Fruit fly (Drosophila melanogaster) whole organism, embryonic: ENCODE results near the gene Cp18.

Source experiments
- Ada2b ChIP-seq: fragments of 200-800 bp; sonication (Bioruptor generic); IDR thresholded peaks from 2 replicates; pipeline ENCODE4 v1.3.6; 2022; ENCODE audit warnings: missing biosample characterization, missing genetic modification characterization
- Asciz ChIP-seq: fragments of 200-800 bp; sonication (Bioruptor generic); optimal IDR thresholded peaks from 2 replicates; lab custom pipeline; 2017; ENCODE audit warnings: missing biosample characterization, mild to moderate bottlenecking, missing genetic modification characterization, missing genetic modification reagents
- CG10543 ChIP-seq: fragments of 200-800 bp; sonication (Bioruptor generic); optimal IDR thresholded peaks from 3 replicates; lab custom pipeline; 2017; ENCODE audit warnings: missing biosample characterization, mild to moderate bottlenecking, missing genetic modification characterization, moderate library complexity
- CG10979 ChIP-seq: fragments of 200-800 bp; sonication (Bioruptor generic); optimal IDR thresholded peaks from 2 replicates; lab custom pipeline; 2018; ENCODE audit warnings: missing biosample characterization, mild to moderate bottlenecking, missing genetic modification characterization, moderate library complexity
- CG11695 ChIP-seq: fragments of 200-800 bp; sonication (Bioruptor generic); IDR thresholded peaks from 3 replicates; pipeline ENCODE4 v1.3.6; 2022; ENCODE audit warnings: missing biosample characterization, missing genetic modification characterization
- CG13287 ChIP-seq: fragments of 200-800 bp; sonication (Bioruptor generic); IDR thresholded peaks from 2 replicates; pipeline ENCODE4 v1.3.6; 2022; ENCODE audit warnings: missing biosample characterization, missing genetic modification characterization; ENCODE audit not compliant: partially characterized antibody
- CG13894 ChIP-seq: fragments of 200-800 bp; sonication (Bioruptor generic); optimal IDR thresholded peaks from 3 replicates; lab custom pipeline; 2018; ENCODE audit warnings: missing biosample characterization, mild to moderate bottlenecking, missing genetic modification characterization, moderate library complexity
- CG17568 ChIP-seq: fragments of 200-800 bp; sonication (Bioruptor generic); optimal IDR thresholded peaks from 2 replicates; lab custom pipeline; 2018; ENCODE audit warnings: missing biosample characterization, mild to moderate bottlenecking, missing genetic modification characterization, moderate library complexity
- CG18599 ChIP-seq: fragments of 200-800 bp; sonication (Bioruptor generic); optimal IDR thresholded peaks from 3 replicates; lab custom pipeline; 2017; ENCODE audit warnings: missing biosample characterization, missing genetic modification characterization, mild to moderate bottlenecking, moderate library complexity, missing genetic modification reagents
- CG31388 ChIP-seq: fragments of 200-800 bp; sonication (Bioruptor generic); optimal IDR thresholded peaks from 2 replicates; lab custom pipeline; 2016; ENCODE audit warnings: missing biosample characterization, missing genetic modification characterization
- CG32772 ChIP-seq: fragments of 200-800 bp; sonication (Bioruptor generic); IDR thresholded peaks from 2 replicates; pipeline ENCODE4 v1.3.6; 2022; ENCODE audit warnings: missing biosample characterization, missing genetic modification characterization
- CG4328 ChIP-seq: fragments of 200-800 bp; sonication (Bioruptor generic); optimal IDR thresholded peaks from 3 replicates; lab custom pipeline; 2017; ENCODE audit warnings: missing biosample characterization, missing genetic modification reagents, missing genetic modification characterization
- CG5953 ChIP-seq: fragments of 200-800 bp; sonication (Bioruptor generic); IDR thresholded peaks from 2 replicates; pipeline ENCODE4 v1.3.6; 2022; ENCODE audit warnings: missing biosample characterization, missing genetic modification characterization
- CG6254 ChIP-seq: fragments of 200-800 bp; sonication (Bioruptor generic); optimal IDR thresholded peaks from 3 replicates; lab custom pipeline; 2017; ENCODE audit warnings: mild to moderate bottlenecking, missing biosample characterization, missing genetic modification reagents, missing genetic modification characterization
- CG7928 ChIP-seq: fragments of 200-800 bp; sonication (Bioruptor generic); optimal IDR thresholded peaks from 2 replicates; lab custom pipeline; 2017; ENCODE audit warnings: missing biosample characterization, mild to moderate bottlenecking, missing genetic modification characterization
- CG9797 ChIP-seq: fragments of 200-800 bp; sonication (Bioruptor generic); optimal IDR thresholded peaks from 3 replicates; lab custom pipeline; 2018; ENCODE audit warnings: missing biosample characterization, mild to moderate bottlenecking, missing genetic modification characterization
- CG9876 ChIP-seq: fragments of 200-800 bp; sonication (Bioruptor generic); optimal IDR thresholded peaks from 2 replicates; lab custom pipeline; 2016; ENCODE audit warnings: missing biosample characterization, missing genetic modification characterization
- Dek ChIP-seq: fragments of 200-800 bp; sonication (Bioruptor generic); optimal IDR thresholded peaks from 3 replicates; lab custom pipeline; 2019; ENCODE audit warnings: missing biosample characterization, mild to moderate bottlenecking, missing genetic modification characterization, moderate library complexity
- Dref ChIP-seq: fragments of 200-800 bp; sonication (Bioruptor generic); IDR thresholded peaks from 2 replicates; pipeline ENCODE4 v1.3.6; 2022; ENCODE audit warnings: missing biosample characterization, missing genetic modification characterization
- E2f2 ChIP-seq: fragments of 200-800 bp; sonication (Bioruptor generic); IDR thresholded peaks from 2 replicates; pipeline ENCODE4 v1.3.6; 2022; ENCODE audit warnings: missing biosample characterization, missing genetic modification characterization
- Ets65A ChIP-seq: fragments of 200-800 bp; sonication (Bioruptor generic); peaks from one replicate; lab custom pipeline; 2016; ENCODE audit warnings: missing biosample characterization, missing genetic modification characterization
- GATAe ChIP-seq: fragments of 200-800 bp; sonication (Bioruptor generic); conservative IDR thresholded peaks from 2 replicates; pipeline ENCODE4 v1.3.6; 2022; ENCODE audit warnings: missing biosample characterization, missing genetic modification characterization
- HLH3B ChIP-seq: fragments of 200-800 bp; sonication (Bioruptor generic); IDR thresholded peaks from 2 replicates; pipeline ENCODE4 v1.3.6; 2022; ENCODE audit warnings: missing biosample characterization, missing genetic modification characterization
- Hr39 ChIP-seq: fragments of >200 bp; optimal IDR thresholded peaks from 2 replicates; lab custom pipeline; 2017
- Opbp ChIP-seq: fragments of 200-800 bp; sonication (Bioruptor generic); IDR thresholded peaks from 3 replicates; pipeline ENCODE4 v1.3.6; 2022; ENCODE audit warnings: missing biosample characterization, missing genetic modification characterization; ENCODE audit not compliant: partially characterized antibody
- Rx ChIP-seq: fragments of 200-800 bp; sonication (Bioruptor generic); IDR thresholded peaks from 2 replicates; pipeline ENCODE4 v1.3.6; 2022; ENCODE audit warnings: missing biosample characterization, missing genetic modification characterization
- Taf1 ChIP-seq: fragments of 200-800 bp; sonication (Bioruptor generic); IDR thresholded peaks from 2 replicates; pipeline ENCODE4 v1.3.6; 2022; ENCODE audit warnings: missing biosample characterization, missing genetic modification characterization
- Tbp ChIP-seq: fragments of >200 bp; optimal IDR thresholded peaks from 2 replicates; lab custom pipeline; 2018; ENCODE audit warnings: missing biosample characterization, missing genetic modification characterization
- amos ChIP-seq: fragments of 200-800 bp; sonication (Bioruptor generic); IDR thresholded peaks from 2 replicates; pipeline ENCODE4 v1.3.6; 2022; ENCODE audit warnings: missing biosample characterization, missing genetic modification characterization; ENCODE audit not compliant: partially characterized antibody
- bab2 ChIP-seq: fragments of 200-800 bp; sonication (Bioruptor generic); optimal IDR thresholded peaks from 2 replicates; lab custom pipeline; 2016; ENCODE audit warnings: missing biosample characterization, missing genetic modification characterization
- dmrt99B ChIP-seq: fragments of 200-800 bp; sonication (Bioruptor generic); optimal IDR thresholded peaks from 2 replicates; lab custom pipeline; 2018; ENCODE audit warnings: missing biosample characterization, mild to moderate bottlenecking, missing genetic modification characterization, moderate library complexity
- gcm ChIP-seq: fragments of 200-800 bp; sonication (Bioruptor generic); optimal IDR thresholded peaks from 2 replicates; lab custom pipeline; 2019; ENCODE audit warnings: missing biosample characterization, mild to moderate bottlenecking, missing genetic modification characterization, moderate library complexity
- gcm2 ChIP-seq: fragments of 200-800 bp; sonication (Bioruptor generic); optimal IDR thresholded peaks from 2 replicates; lab custom pipeline; 2016; ENCODE audit warnings: missing biosample characterization, missing genetic modification characterization
- her ChIP-seq: fragments of 200-800 bp; sonication (Bioruptor generic); optimal IDR thresholded peaks from 2 replicates; lab custom pipeline; 2016; ENCODE audit warnings: missing biosample characterization, missing genetic modification characterization
- knrl ChIP-seq: fragments of 200-800 bp; sonication (Bioruptor generic); IDR thresholded peaks from 3 replicates; pipeline ENCODE4 v1.3.6; 2022; ENCODE audit warnings: missing biosample characterization, missing genetic modification characterization; ENCODE audit not compliant: partially characterized antibody
- nerfin-1 ChIP-seq: fragments of 200-800 bp; sonication (Bioruptor generic); optimal IDR thresholded peaks from 3 replicates; lab custom pipeline; 2019; ENCODE audit warnings: missing biosample characterization, mild to moderate bottlenecking, missing genetic modification characterization, moderate library complexity
- psq ChIP-seq: fragments of 200-800 bp; sonication (Bioruptor generic); optimal IDR thresholded peaks from 2 replicates; lab custom pipeline; 2017; ENCODE audit warnings: missing biosample characterization, missing genetic modification characterization
- repo ChIP-seq: fragments of 200-800 bp; sonication (Bioruptor generic); optimal IDR thresholded peaks from 2 replicates; lab custom pipeline; 2016; ENCODE audit warnings: missing biosample characterization, missing genetic modification characterization
- schlank ChIP-seq: fragments of 200-800 bp; sonication (Bioruptor generic); optimal IDR thresholded peaks from 2 replicates; lab custom pipeline; 2018; ENCODE audit warnings: missing biosample characterization, mild to moderate bottlenecking, missing genetic modification characterization
- sim ChIP-seq: fragments of 200-800 bp; sonication (Bioruptor generic); IDR thresholded peaks from 2 replicates; pipeline ENCODE4 v1.3.6; 2022; ENCODE audit warnings: missing biosample characterization, missing genetic modification characterization
- tin ChIP-seq: fragments of 200-800 bp; sonication (Bioruptor generic); optimal IDR thresholded peaks from 3 replicates; lab custom pipeline; 2016; ENCODE audit warnings: missing biosample characterization, missing genetic modification characterization
- trh ChIP-seq: fragments of 200-800 bp; sonication (Bioruptor generic); optimal IDR thresholded peaks from 2 replicates; lab custom pipeline; 2016; ENCODE audit warnings: missing biosample characterization, missing genetic modification characterization
- tup ChIP-seq: fragments of 200-800 bp; sonication (Bioruptor generic); optimal IDR thresholded peaks from 2 replicates; lab custom pipeline; 2016; ENCODE audit warnings: missing biosample characterization, mild to moderate bottlenecking, missing genetic modification characterization, moderate library complexity
- z ChIP-seq: fragments of 200-800 bp; sonication (Bioruptor generic); IDR thresholded peaks from 3 replicates; pipeline ENCODE4 v1.3.6; 2022; ENCODE audit warnings: missing biosample characterization, missing genetic modification characterization
- zf30C ChIP-seq: fragments of 200-800 bp; sonication (Bioruptor generic); optimal IDR thresholded peaks from 3 replicates; lab custom pipeline; 2018; ENCODE audit warnings: missing biosample characterization, mild to moderate bottlenecking, missing genetic modification characterization

The Cp18 gene

DNA sequence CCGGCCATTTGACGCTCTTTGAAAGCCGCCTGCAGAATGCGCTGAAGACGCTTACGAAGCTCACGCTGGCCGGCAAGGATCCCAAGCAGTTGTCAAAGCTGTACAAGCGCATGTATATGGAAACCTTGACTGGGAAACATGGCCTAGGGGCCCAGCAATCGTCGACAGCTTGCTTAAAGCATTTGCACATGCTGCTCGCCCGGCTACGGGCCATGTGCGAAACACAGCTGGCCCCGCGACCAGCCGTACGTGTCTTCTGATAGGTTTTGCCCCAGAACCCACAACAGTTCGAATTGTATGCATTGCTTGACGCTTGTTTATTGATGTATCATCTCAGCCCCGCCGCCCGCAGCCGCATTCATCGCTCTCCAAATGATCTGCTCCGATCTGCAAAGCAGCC, 1.3 kb upstream of the Cp18 start:
- TF ChIP-seq Asciz (GFP tag; lab: Kevin White, UChicago) (no peak), CG11695 (no peak)

DNA sequence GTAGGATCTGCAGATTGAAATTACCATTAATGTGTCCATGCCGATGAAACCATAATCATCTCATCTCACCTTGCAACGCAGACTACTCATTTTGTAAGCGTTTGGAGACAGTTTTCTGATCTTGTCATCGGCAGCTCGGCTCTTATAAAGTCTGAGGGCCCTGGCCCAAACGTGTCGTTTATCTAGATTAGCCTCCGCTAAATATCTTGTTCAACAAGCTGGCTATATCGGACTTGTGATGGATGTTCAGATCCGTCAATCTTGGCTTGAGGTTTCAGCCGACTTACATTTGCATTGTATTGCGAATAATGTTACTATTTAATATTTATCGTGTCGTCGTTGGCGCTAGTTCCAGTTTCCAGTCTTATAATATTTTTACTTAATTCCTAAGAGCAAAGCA, 917 bp upstream of the Cp18 start, which contains the start of gene CG43965:
TSS of gene CG43965 (minus strand) at position 101 of the 400 bp plus-strand sequence.
- TF ChIP-seq CG4328 = no peak
- TF ChIP-seq amos = no peak
- TF ChIP-seq CG6254 (GFP tag; lab: Kevin White, UChicago) = no peak
- TF ChIP-seq Ada2b = no peak
- TF ChIP-seq Ets65A = peak; percentile 2
- no peak for TF ChIP-seq tin
- TF ChIP-seq, all 482 proteins: peak for 1

DNA sequence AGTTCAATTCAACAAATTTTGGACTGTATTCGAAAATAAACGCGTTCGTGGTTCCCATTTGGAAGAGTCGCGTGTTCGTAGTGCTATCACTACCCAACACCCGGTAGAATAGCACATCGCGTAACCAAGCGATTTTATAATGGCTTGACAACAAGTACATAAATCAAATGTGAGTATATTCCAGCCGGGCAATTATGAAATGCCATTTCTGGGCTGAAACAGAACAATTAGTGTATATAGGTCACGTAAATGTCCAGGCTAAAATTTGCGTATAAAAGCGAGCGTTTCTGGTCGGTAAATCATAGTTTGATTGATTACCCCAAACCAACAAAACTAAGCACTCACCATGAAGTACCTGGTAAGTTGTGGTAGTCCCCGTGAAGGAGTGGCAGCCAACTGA, 1.6 kb downstream of the Cp18 start, which contains the start of gene Cp15:
TSS of gene Cp15 (plus strand) at position 301 of the 400 bp plus-strand sequence.
- no peak for TF ChIP-seq her (GFP tag; lab: Kevin White, UChicago)
- no peak for TF ChIP-seq psq (GFP tag; lab: Kevin White, UChicago)
- no peak for TF ChIP-seq Taf1 (GFP tag; lab: Robert Waterston, UW)
- no peak for TF ChIP-seq sim (GFP tag; lab: Robert Waterston, UW)
- TF ChIP-seq CG9876 (GFP tag; lab: Kevin White, UChicago) = no peak
- TF ChIP-seq tup (GFP tag; lab: Kevin White, UChicago) = no peak
- TF ChIP-seq bab2 (GFP tag; lab: Kevin White, UChicago) = no peak
- no peak for TF ChIP-seq z
- TF ChIP-seq Opbp (GFP tag; lab: Robert Waterston, UW) = no peak
- TF ChIP-seq CG17568 (GFP tag; lab: Kevin White, UChicago) = no peak
- TF ChIP-seq, all 482 proteins: peak for 0

DNA sequence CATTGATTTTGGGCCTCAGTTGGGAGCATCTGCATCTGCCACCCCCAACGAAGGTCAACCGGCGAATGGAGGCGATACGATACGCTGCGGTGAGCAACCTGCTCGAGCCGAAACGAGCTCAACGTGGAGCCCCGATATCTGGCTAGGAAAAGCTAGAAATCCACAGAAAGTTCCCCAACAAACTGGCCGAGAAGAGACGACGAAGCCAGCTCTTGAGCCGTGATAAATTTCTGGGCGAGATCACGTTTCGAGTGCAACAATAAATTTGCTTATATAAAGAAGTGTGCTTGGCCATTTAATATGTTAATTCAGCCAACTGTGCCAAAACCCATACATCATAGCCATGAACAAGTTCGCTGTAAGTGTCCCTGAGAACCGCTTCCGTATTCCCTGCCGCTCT, 3.0 kb downstream of the Cp18 start, which contains the start of gene Cp19:
TSS of gene Cp19 (plus strand) at position 301 of the 400 bp plus-strand sequence.
- no peak for TF ChIP-seq Tbp (GFP tag; lab: Kevin White, UChicago)
- no peak for TF ChIP-seq CG9797 (GFP tag; lab: Kevin White, UChicago)
- no peak for TF ChIP-seq gcm (GFP tag; lab: Kevin White, UChicago)
- no peak for TF ChIP-seq CG5953 (GFP tag; lab: Robert Waterston, UW)
- TF ChIP-seq CG10543 (GFP tag; lab: Kevin White, UChicago) = no peak
- TF ChIP-seq CG31388 (GFP tag; lab: Kevin White, UChicago) = no peak
- TF ChIP-seq HLH3B (GFP tag; lab: Robert Waterston, UW) = no peak
- TF ChIP-seq dmrt99B = no peak
- no peak for TF ChIP-seq nerfin-1
- no peak for TF ChIP-seq schlank (tag; lab: Kevin White, UChicago)
- no peak for TF ChIP-seq CG18599
- no peak for TF ChIP-seq CG13894 (tag; lab: Kevin White, UChicago)
- TF ChIP-seq repo (GFP tag; lab: Kevin White, UChicago) = no peak

DNA sequence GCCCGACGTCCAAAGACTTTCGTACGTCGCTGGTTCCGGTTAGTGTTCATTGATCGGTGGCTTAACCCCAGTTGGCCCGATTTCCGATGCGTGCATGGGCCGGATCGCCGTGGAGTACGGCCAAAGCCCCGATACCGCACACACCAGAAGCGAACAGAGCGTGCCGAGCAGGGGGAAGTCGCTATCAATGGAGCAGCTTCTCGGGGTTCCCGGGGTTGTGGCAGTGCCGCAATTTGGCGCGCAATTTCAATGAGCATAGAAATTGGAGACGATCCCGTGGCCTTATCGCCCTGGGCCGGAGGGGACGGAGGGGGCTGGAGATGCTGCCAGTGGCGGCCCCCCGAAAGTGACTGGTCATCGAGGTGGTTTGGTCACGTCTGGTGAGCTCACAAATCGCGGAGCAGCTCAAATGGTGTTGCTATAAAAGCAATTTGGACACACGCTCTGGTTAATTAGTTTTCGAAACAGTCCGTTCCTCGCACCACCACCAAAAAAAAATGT, 5.0 kb downstream of the Cp18 start, which contains the start of gene Cp16:
TSS of gene Cp16 (plus strand) at position 451 of the 501 bp plus-strand sequence.
- TF ChIP-seq Rx (GFP tag; lab: Robert Waterston, UW) (no peak), trh (GFP tag; lab: Kevin White, UChicago) (no peak), CG10979 (tag; lab: Kevin White, UChicago) (no peak), zf30C (GFP tag; lab: Kevin White, UChicago) (no peak), CG32772 (no peak), CG6254 (GFP tag; lab: Kevin White, UChicago) (no peak), bab2 (GFP tag; lab: Kevin White, UChicago) (no peak), Hr39 (lab: Kevin White, UChicago) (peak; percentile 66), CG9876 (GFP tag; lab: Kevin White, UChicago) (no peak), E2f2 (no peak), Dek (no peak), gcm2 (no peak), GATAe (GFP tag; lab: Robert Waterston, UW) (no peak), CG7928 (no peak), knrl (GFP tag; lab: Robert Waterston, UW) (peak; percentile 20; the same call in 1 of the 3 replicates), CG13287 (GFP tag; lab: Robert Waterston, UW) (no peak), Dref (GFP tag; lab: Robert Waterston, UW) (0 out of 2 replicates have a peak, but pooled peaks have one; percentile 1)
